Worm (Caenorhabditis elegans): ENCODE results near the gene gcy-15.
"Not testable (repeated sequence)": the region's sequence is repeated elsewhere in the genome, so short reads cannot be mapped to it uniquely, and the experiment has no call there.

gcy-15 gene

ce11 chrII:3151615-3152014, 45.3 kb downstream of the gcy-15 start, which contains the start of the genes T10D4.14 and T10D4.19:
Gene T10D4.14 (minus strand): TSS chrII:3151715.
Gene T10D4.19 (plus strand): TSS chrII:3151918.
- TF ChIP-seq unc-39 (tag; optimal IDR thresholded peaks at IDR 0.05) (no peak), ztf-11 (tag; optimal IDR thresholded peaks at IDR 0.05) (no peak), M03D4.4 (tag; optimal IDR thresholded peaks at IDR 0.05) (no peak), hlh-1 (tag; optimal IDR thresholded peaks at IDR 0.05) (no peak)

- TF ChIP-seq M03D4.4 (tag; optimal IDR thresholded peaks at IDR 0.05) (no peak), mab-5 (tag; optimal IDR thresholded peaks at IDR 0.05) (no peak), bed-3 (GFP tag; optimal IDR thresholded peaks at IDR 0.05) (no peak), ces-1 (GFP tag; optimal IDR thresholded peaks at IDR 0.05) (no peak), blmp-1 (tag; optimal IDR thresholded peaks at IDR 0.05) (no peak), cnd-1 (tag; optimal IDR thresholded peaks at IDR 0.05) (no peak), nhr-28 (tag; optimal IDR thresholded peaks at IDR 0.05) (no peak)
Observed at ce11 chrII:3149521-3150190, 47.2 kb downstream of the gcy-15 start, which contains the start of the genes T10D4.11 and T10D4.1. Gene T10D4.11 (minus strand): TSS chrII:3149621. Gene T10D4.1 (plus strand): TSS chrII:3150140.

ce11 chrII:3148404-3148803, 48.5 kb downstream of the gcy-15 start:
- TF ChIP-seq nhr-76 (tag; optimal IDR thresholded peaks at IDR 0.05) (no peak), mab-5 (tag; optimal IDR thresholded peaks at IDR 0.05) (no peak), unc-39 (tag; optimal IDR thresholded peaks at IDR 0.05) (no peak), zip-8 (tag; optimal IDR thresholded peaks at IDR 0.05) (no peak), drap-1 (GFP tag; optimal IDR thresholded peaks at IDR 0.05) (no peak), unc-62 (GFP tag; optimal IDR thresholded peaks at IDR 0.05) (no peak), ham-2 (GFP tag; optimal IDR thresholded peaks at IDR 0.05) (no peak), unc-120 (tag; optimal IDR thresholded peaks at IDR 0.05; ENCODE audit: poor library complexity, severe bottlenecking) (no peak), ceh-39 (tag; optimal IDR thresholded peaks at IDR 0.05) (no peak), nhr-237 (tag; optimal IDR thresholded peaks at IDR 0.05) (no peak), sptf-1 (tag; optimal IDR thresholded peaks at IDR 0.05) (no peak)

ce11 chrII:3145842-3146241, 51.0 kb downstream of the gcy-15 start, which contains the start of gene T10D4.15:
Gene T10D4.15 (plus strand): TSS chrII:3146142.
- TF ChIP-seq tbx-8 (GFP tag; optimal IDR thresholded peaks at IDR 0.05) (no peak), bed-3 (GFP tag; optimal IDR thresholded peaks at IDR 0.05) (no peak), ham-2 (GFP tag; optimal IDR thresholded peaks at IDR 0.05) (no peak), unc-39 (tag; optimal IDR thresholded peaks at IDR 0.05) (no peak), mep-1 (tag; optimal IDR thresholded peaks at IDR 0.05) (no peak), sem-2 (GFP tag; optimal IDR thresholded peaks at IDR 0.05) (no peak), nhr-76 (tag; optimal IDR thresholded peaks at IDR 0.05) (no peak), ceh-39 (tag; optimal IDR thresholded peaks at IDR 0.05) (no peak), M03D4.4 (tag; optimal IDR thresholded peaks at IDR 0.05) (no peak), blmp-1 (tag; optimal IDR thresholded peaks at IDR 0.05) (no peak)

ce11 chrII:3144552-3144951, 52.3 kb downstream of the gcy-15 start, which contains the start of gene sri-43:
Gene sri-43 (minus strand): TSS chrII:3144652.
- not testable (repeated sequence) for TF ChIP-seq elt-3 (tag; optimal IDR thresholded peaks at IDR 0.05); nhr-2 (tag; optimal IDR thresholded peaks at IDR 0.05); unc-62 (GFP tag; optimal IDR thresholded peaks at IDR 0.05)

- TF ChIP-seq mep-1, ztf-11, cnd-1 (tag; optimal IDR thresholded peaks at IDR 0.05): not testable (repeated sequence)
Observed at ce11 chrII:3142855-3143254, 54.0 kb downstream of the gcy-15 start, which contains the start of gene sri-42. Gene sri-42 (minus strand): TSS chrII:3142955.

Measured in whole organism, mixed stage, embryonic.